Worm (Caenorhabditis elegans) whole organism, L2 larva: ENCODE results near the gene Y43F8C.9.
A peak's percentile ranks its signal among the peaks of the same experiment; 100 is the strongest.

Source experiments
- C34F6.9 ChIP-seq: fragments of 150-350 bp; optimal IDR thresholded peaks from 2 replicates; lab custom pipeline; 2014; ENCODE audit warnings: missing biosample characterization, missing genetic modification characterization
- aly-2 ChIP-seq: fragments of 150-350 bp; optimal IDR thresholded peaks from 2 replicates; lab custom pipeline; 2014; ENCODE audit warnings: missing biosample characterization, missing genetic modification characterization
- ama-1 ChIP-seq: fragments of 150-350 bp; optimal IDR thresholded peaks from 2 replicates; lab custom pipeline; 2018; ENCODE audit warnings: inconsistent platforms
- blmp-1 ChIP-seq: sonication (generic microtip); optimal IDR thresholded peaks from 2 replicates; lab custom pipeline; 2017; ENCODE audit warnings: missing genetic modification characterization, mild to moderate bottlenecking, missing compliant biosample characterization, antibody characterized with exemption, moderate library complexity; ENCODE audit not compliant: insufficient read depth
- ceh-82 ChIP-seq: fragments of 150-350 bp; optimal IDR thresholded peaks from 2 replicates; lab custom pipeline; 2014; ENCODE audit warnings: missing biosample characterization, missing genetic modification characterization
- egl-27 ChIP-seq: sonication (generic microtip); optimal IDR thresholded peaks from 3 replicates; lab custom pipeline; 2017; ENCODE audit warnings: missing biosample characterization, missing genetic modification reagents, missing genetic modification characterization
- elt-3 ChIP-seq: sonication (generic microtip); optimal IDR thresholded peaks from 2 replicates; lab custom pipeline; 2017; ENCODE audit warnings: missing biosample characterization, missing genetic modification characterization
- fos-1 ChIP-seq: fragments of 150-350 bp; optimal IDR thresholded peaks from 2 replicates; lab custom pipeline; 2014; ENCODE audit warnings: missing biosample characterization, missing genetic modification characterization
- gmeb-1 ChIP-seq: fragments of 150-350 bp; optimal IDR thresholded peaks from 2 replicates; lab custom pipeline; 2014; ENCODE audit warnings: missing biosample characterization, missing genetic modification characterization
- lin-11 ChIP-seq: fragments of 150-350 bp; sonication (generic microtip); optimal IDR thresholded peaks from 2 replicates; lab custom pipeline; 2014; ENCODE audit warnings: missing biosample characterization, missing genetic modification characterization, inconsistent platforms, mixed read lengths
- lin-13 ChIP-seq: fragments of 150-350 bp; optimal IDR thresholded peaks from 2 replicates; lab custom pipeline; 2014; ENCODE audit warnings: missing biosample characterization, missing genetic modification reagents, missing genetic modification characterization
- lin-39 ChIP-seq: fragments of 150-350 bp; optimal IDR thresholded peaks from 2 replicates; lab custom pipeline; 2014; ENCODE audit warnings: missing biosample characterization, missing genetic modification reagents, missing genetic modification characterization
- mab-5 ChIP-seq: fragments of 150-350 bp; optimal IDR thresholded peaks from 2 replicates; lab custom pipeline; 2014; ENCODE audit warnings: missing biosample characterization, missing genetic modification characterization
- mbf-1 ChIP-seq: sonication (generic microtip); optimal IDR thresholded peaks from 2 replicates; lab custom pipeline; 2017; ENCODE audit warnings: missing biosample characterization, missing genetic modification characterization
- mdl-1 ChIP-seq, 2 experiments: fragments of 150-350 bp in 1 of 2; sonication (generic microtip) in 1 of 2; optimal IDR thresholded peaks; 2 replicates each; lab custom pipeline; 2017; ENCODE audit warnings: missing biosample characterization in 2 of 2, missing genetic modification characterization in 2 of 2
- nhr-10 ChIP-seq: sonication (generic microtip); optimal IDR thresholded peaks from 2 replicates; lab custom pipeline; 2017; ENCODE audit warnings: missing biosample characterization, missing genetic modification characterization
- nhr-11 ChIP-seq: fragments of 150-350 bp; optimal IDR thresholded peaks from 2 replicates; lab custom pipeline; 2014; ENCODE audit warnings: missing biosample characterization, missing genetic modification characterization
- nhr-23 ChIP-seq: fragments of 150-350 bp; optimal IDR thresholded peaks from 2 replicates; lab custom pipeline; 2014; ENCODE audit warnings: missing biosample characterization, missing genetic modification reagents, missing genetic modification characterization
- nhr-237 ChIP-seq: fragments of 150-350 bp; optimal IDR thresholded peaks from 2 replicates; lab custom pipeline; 2014; ENCODE audit warnings: missing biosample characterization, missing genetic modification characterization
- nhr-6 ChIP-seq: fragments of 150-350 bp; optimal IDR thresholded peaks from 2 replicates; lab custom pipeline; 2014; ENCODE audit warnings: missing biosample characterization, missing genetic modification characterization
- nhr-77 ChIP-seq: fragments of 150-350 bp; optimal IDR thresholded peaks from 2 replicates; lab custom pipeline; 2014; ENCODE audit warnings: missing biosample characterization, missing genetic modification characterization
- peb-1 ChIP-seq: fragments of 150-350 bp; optimal IDR thresholded peaks from 2 replicates; lab custom pipeline; 2014; ENCODE audit warnings: missing biosample characterization, missing genetic modification characterization
- sem-4 ChIP-seq: fragments of 150-350 bp; optimal IDR thresholded peaks from 2 replicates; lab custom pipeline; 2014; ENCODE audit warnings: missing biosample characterization, missing genetic modification reagents, missing genetic modification characterization
- skn-1 ChIP-seq: sonication (generic microtip); optimal IDR thresholded peaks from 2 replicates; lab custom pipeline; 2017; ENCODE audit warnings: missing biosample characterization, missing genetic modification characterization
- sma-3 ChIP-seq: sonication (generic microtip); optimal IDR thresholded peaks from 2 replicates; lab custom pipeline; 2016; ENCODE audit warnings: missing genetic modification reagents, missing genetic modification characterization, missing compliant biosample characterization
- unc-62 ChIP-seq: fragments of 150-350 bp; optimal IDR thresholded peaks from 2 replicates; lab custom pipeline; 2014; ENCODE audit warnings: missing biosample characterization, missing genetic modification reagents, missing genetic modification characterization
- ztf-4 ChIP-seq: fragments of 150-350 bp; optimal IDR thresholded peaks from 2 replicates; lab custom pipeline; 2014; ENCODE audit warnings: missing biosample characterization, missing genetic modification characterization

The Y43F8C.9 gene

ce11 chrV:19672357-19672756 lies 26.5 kb downstream of the Y43F8C.9 start:
- TF ChIP-seq C34F6.9, result peak; percentile 12
- TF ChIP-seq mdl-1 (tag; optimal IDR thresholded peaks at IDR 0.05; lab: Kevin White, UChicago), result no peak
- TF ChIP-seq egl-27 (tag; lab: Kevin White, UChicago), result no peak
- peak; percentile 77 for TF ChIP-seq fos-1 (tag; lab: Kevin White, UChicago)
- TF ChIP-seq skn-1, result peak; percentile 96
- TF ChIP-seq peb-1 (tag; lab: Kevin White, UChicago), result no peak
- no peak for TF ChIP-seq lin-11 (tag; lab: Kevin White, UChicago)

- TF ChIP-seq lin-11 (tag; lab: Kevin White, UChicago) (no peak), skn-1 (peak; percentile 59), fos-1 (tag; lab: Kevin White, UChicago) (peak; percentile 50)
These were observed 27.5 kb downstream of the Y43F8C.9 start for ce11 chrV:19673298-19673903.

ce11 chrV:19674543-19674942 lies 28.6 kb downstream of the Y43F8C.9 start, which contains the start of gene mrp-7:
Gene mrp-7 (plus strand): TSS chrV:19674843.
- no peak for TF ChIP-seq elt-3
- no peak for TF ChIP-seq lin-39 (tag; lab: Kevin White, UChicago)

ce11 chrV:19691271-19691886 lies 45.5 kb downstream of the Y43F8C.9 start:
- TF ChIP-seq gmeb-1, result no peak
- TF ChIP-seq blmp-1 (tag; lab: Kevin White, UChicago), result no peak
- no peak for TF ChIP-seq aly-2 (tag; lab: Kevin White, UChicago)
- TF ChIP-seq lin-13 (GFP tag; lab: Kevin White, UChicago), result no peak
- no peak for TF ChIP-seq nhr-11 (tag; lab: Kevin White, UChicago)
- no peak for TF ChIP-seq unc-62 (GFP tag; lab: Kevin White, UChicago)
- TF ChIP-seq mab-5, result no peak
- TF ChIP-seq ceh-82 (tag; lab: Kevin White, UChicago), result no peak
- no peak for TF ChIP-seq nhr-77
- TF ChIP-seq mbf-1 (tag; lab: Kevin White, UChicago), result no peak
- TF ChIP-seq sem-4 (tag; lab: Kevin White, UChicago), result no peak
- TF ChIP-seq nhr-10 (tag; lab: Kevin White, UChicago), result no peak
- TF ChIP-seq ztf-4 (tag; lab: Kevin White, UChicago), result no peak
- no peak for TF ChIP-seq nhr-6 (tag; lab: Kevin White, UChicago)
- no peak for TF ChIP-seq lin-11 (tag; lab: Kevin White, UChicago)

- TF ChIP-seq peb-1 (tag; lab: Kevin White, UChicago), result no peak
- TF ChIP-seq sma-3 (GFP tag; lab: Kevin White, UChicago), result no peak
- no peak for TF ChIP-seq nhr-6 (tag; lab: Kevin White, UChicago)
- no peak for TF ChIP-seq lin-39 (tag; lab: Kevin White, UChicago)
- no peak for TF ChIP-seq nhr-23 (tag; lab: Kevin White, UChicago)
- no peak for TF ChIP-seq ama-1 (lab: Kevin White, UChicago)
- TF ChIP-seq nhr-237, result no peak
- TF ChIP-seq egl-27 (tag; lab: Kevin White, UChicago), result no peak
- no peak for TF ChIP-seq nhr-10 (tag; lab: Kevin White, UChicago)
- TF ChIP-seq lin-11 (tag; lab: Kevin White, UChicago), result no peak
- TF ChIP-seq gmeb-1, result no peak
These were observed 46.0 kb downstream of the Y43F8C.9 start for ce11 chrV:19691954-19692353.
